Worm (Caenorhabditis elegans) whole organism, L1 larva: ENCODE results near the gene C34B4.4.
A peak's percentile ranks its signal among the peaks of the same experiment; 100 is the strongest.

Experiments used
- C16A3.4 ChIP-seq: fragments of 150-350 bp; optimal IDR thresholded peaks from 2 replicates; lab custom pipeline; 2014; ENCODE audit warnings: missing biosample characterization, missing genetic modification characterization
- F16B12.6 ChIP-seq: fragments of 150-350 bp; optimal IDR thresholded peaks from 2 replicates; lab custom pipeline; 2014; ENCODE audit warnings: missing biosample characterization, missing genetic modification characterization
- blmp-1 ChIP-seq: fragments of 150-350 bp; optimal IDR thresholded peaks from 2 replicates; lab custom pipeline; 2014; ENCODE audit warnings: missing biosample characterization, missing genetic modification characterization
- ceh-82 ChIP-seq, 3 experiments: fragments of 150-350 bp in 1 of 3; sonication (generic microtip) in 2 of 3; optimal IDR thresholded peaks; 2 replicates each; lab custom pipeline; 2014 to 2017; ENCODE audit warnings: missing biosample characterization in 3 of 3, missing genetic modification characterization in 3 of 3
- ceh-88 ChIP-seq: fragments of 200-800 bp; sonication (Bioruptor generic); IDR thresholded peaks from 2 replicates; pipeline ENCODE4 v1.3.6; 2022; ENCODE audit warnings: missing genetic modification characterization, missing compliant biosample characterization
- ceh-90 ChIP-seq: sonication (generic microtip); optimal IDR thresholded peaks from 2 replicates; lab custom pipeline; 2016; ENCODE audit warnings: missing genetic modification characterization, missing compliant biosample characterization
- dpl-1 ChIP-seq, 3 experiments: fragments of 150-350 bp in 2 of 3; sonication (generic microtip) in 1 of 3; optimal IDR thresholded peaks; 2 replicates each; lab custom pipeline; 2014 to 2017; ENCODE audit warnings: missing biosample characterization in 3 of 3, missing genetic modification characterization in 3 of 3, missing genetic modification reagents in 3 of 3
- dsc-1 ChIP-seq: sonication (generic microtip); optimal IDR thresholded peaks from 2 replicates; lab custom pipeline; 2016; ENCODE audit warnings: mild to moderate bottlenecking, missing genetic modification characterization, missing compliant biosample characterization
- efl-1 ChIP-seq, 4 experiments: fragments of 150-350 bp; optimal IDR thresholded peaks in 3 of 4; peaks in 1 of 4; 1 replicate in 1 of 4; 2 replicates in 3 of 4; lab custom pipeline; 2014; ENCODE audit warnings: missing biosample characterization in 2 of 4, missing genetic modification characterization in 2 of 4, missing genetic modification reagents in 2 of 4
- egl-13 ChIP-seq: sonication (generic microtip); optimal IDR thresholded peaks from 2 replicates; lab custom pipeline; 2016; ENCODE audit warnings: missing genotype, missing genetic modification reagents, missing genetic modification characterization, missing compliant biosample characterization
- elt-2 ChIP-seq: sonication (generic microtip); optimal IDR thresholded peaks from 2 replicates; lab custom pipeline; 2016; ENCODE audit warnings: missing genetic modification characterization, mild to moderate bottlenecking, inconsistent platforms, missing compliant biosample characterization, missing genetic modification reagents
- elt-3 ChIP-seq, 6 experiments: fragments of 150-350 bp in 1 of 6; sonication (generic microtip); optimal IDR thresholded peaks; 2 replicates each; lab custom pipeline; 2017 to 2018; ENCODE audit warnings: missing biosample characterization in 6 of 6, missing genetic modification characterization in 6 of 6, inconsistent platforms in 1 of 6
- ets-5 ChIP-seq: fragments of 200-800 bp; sonication (Bioruptor generic); IDR thresholded peaks from 2 replicates; pipeline ENCODE4 v1.3.6; 2022; ENCODE audit warnings: missing genetic modification characterization, missing compliant biosample characterization
- fos-1 ChIP-seq: fragments of 150-350 bp; optimal IDR thresholded peaks from 2 replicates; lab custom pipeline; 2014; ENCODE audit warnings: missing biosample characterization, missing genetic modification characterization
- grh-1 ChIP-seq: fragments of 200-800 bp; sonication (Bioruptor generic); IDR thresholded peaks from 2 replicates; pipeline ENCODE4 v1.3.6; 2022; ENCODE audit warnings: missing genetic modification reagents, missing genetic modification characterization, missing compliant biosample characterization
- irx-1 ChIP-seq: sonication (generic microtip); optimal IDR thresholded peaks from 2 replicates; lab custom pipeline; 2016; ENCODE audit warnings: missing genetic modification characterization, missing compliant biosample characterization
- lin-14 ChIP-seq: fragments of 200-800 bp; sonication (Bioruptor generic); optimal IDR thresholded peaks from 2 replicates; lab custom pipeline; 2018; ENCODE audit warnings: mild to moderate bottlenecking, missing genetic modification characterization, moderate library complexity, missing compliant biosample characterization
- lin-15B ChIP-seq: fragments of 150-350 bp; sonication (generic microtip); optimal IDR thresholded peaks from 3 replicates; lab custom pipeline; 2014; ENCODE audit warnings: missing biosample characterization, missing genetic modification characterization
- lin-35 ChIP-seq, 2 experiments: fragments of 150-350 bp; optimal IDR thresholded peaks; 2 replicates each; lab custom pipeline; 2014; ENCODE audit warnings: missing biosample characterization in 2 of 2, missing genetic modification characterization in 2 of 2, missing genetic modification reagents in 2 of 2
- lin-39 ChIP-seq: fragments of 150-350 bp; optimal IDR thresholded peaks from 2 replicates; lab custom pipeline; 2014; ENCODE audit warnings: missing biosample characterization, missing genetic modification reagents, missing genetic modification characterization
- lir-3 ChIP-seq: sonication (generic microtip); optimal IDR thresholded peaks from 2 replicates; lab custom pipeline; 2016; ENCODE audit warnings: mild to moderate bottlenecking, missing genetic modification characterization, moderate library complexity, missing compliant biosample characterization; ENCODE audit not compliant: poor library complexity
- mdl-1 ChIP-seq, 2 experiments: fragments of 150-350 bp; optimal IDR thresholded peaks; 2 replicates each; lab custom pipeline; 2014 to 2017; ENCODE audit warnings: missing biosample characterization in 2 of 2, missing genetic modification characterization in 2 of 2, inconsistent platforms in 1 of 2
- mef-2 ChIP-seq: fragments of 150-350 bp; optimal IDR thresholded peaks from 2 replicates; lab custom pipeline; 2014; ENCODE audit warnings: missing biosample characterization, missing genetic modification characterization
- mep-1 ChIP-seq: fragments of 150-350 bp; optimal IDR thresholded peaks from 2 replicates; lab custom pipeline; 2014; ENCODE audit warnings: missing biosample characterization, missing genetic modification characterization
- nhr-11 ChIP-seq: fragments of 150-350 bp; optimal IDR thresholded peaks from 2 replicates; lab custom pipeline; 2014; ENCODE audit warnings: missing biosample characterization, missing genetic modification characterization
- nhr-12 ChIP-seq: sonication (generic microtip); optimal IDR thresholded peaks from 2 replicates; lab custom pipeline; 2017; ENCODE audit warnings: missing biosample characterization, missing genetic modification characterization
- nhr-19 ChIP-seq: fragments of 200-800 bp; sonication (Bioruptor generic); conservative IDR thresholded peaks from 2 replicates; pipeline ENCODE4 v1.3.6; 2022; ENCODE audit warnings: missing genetic modification characterization, missing compliant biosample characterization
- nhr-28 ChIP-seq: fragments of 150-350 bp; optimal IDR thresholded peaks from 2 replicates; lab custom pipeline; 2014; ENCODE audit warnings: missing biosample characterization, missing genetic modification characterization
- nhr-47 ChIP-seq: sonication (generic microtip); optimal IDR thresholded peaks from 2 replicates; lab custom pipeline; 2016; ENCODE audit warnings: mild to moderate bottlenecking, missing genetic modification characterization, moderate library complexity, missing compliant biosample characterization
- nhr-71 ChIP-seq: sonication (generic microtip); optimal IDR thresholded peaks from 2 replicates; lab custom pipeline; 2016; ENCODE audit warnings: mild to moderate bottlenecking, missing genetic modification characterization, moderate library complexity, missing compliant biosample characterization
- nhr-77 ChIP-seq: fragments of 150-350 bp; optimal IDR thresholded peaks from 2 replicates; lab custom pipeline; 2014; ENCODE audit warnings: missing biosample characterization, missing genetic modification characterization
- nhr-84 ChIP-seq: sonication (generic microtip); optimal IDR thresholded peaks from 2 replicates; lab custom pipeline; 2017; ENCODE audit warnings: missing biosample characterization, missing genetic modification characterization
- nhr-90 ChIP-seq: sonication (generic microtip); optimal IDR thresholded peaks from 2 replicates; lab custom pipeline; 2016; ENCODE audit warnings: mild to moderate bottlenecking, missing genetic modification characterization, missing compliant biosample characterization; ENCODE audit not compliant: poor library complexity
- pag-3 ChIP-seq: sonication (generic microtip); optimal IDR thresholded peaks from 2 replicates; lab custom pipeline; 2017; ENCODE audit warnings: missing genetic modification characterization, mild to moderate bottlenecking, missing compliant biosample characterization, antibody characterized with exemption, borderline replicate concordance; ENCODE audit not compliant: insufficient read depth
- snpc-4 ChIP-seq: fragments of 150-350 bp; optimal IDR thresholded peaks from 2 replicates; lab custom pipeline; 2014; ENCODE audit warnings: missing biosample characterization, missing genetic modification characterization
- snu-23 ChIP-seq: sonication (generic microtip); optimal IDR thresholded peaks from 2 replicates; lab custom pipeline; 2016; ENCODE audit warnings: missing genetic modification characterization, missing compliant biosample characterization
- sup-37 ChIP-seq: fragments of 200-800 bp; sonication (Bioruptor generic); optimal IDR thresholded peaks from 2 replicates; lab custom pipeline; 2018; ENCODE audit warnings: mild to moderate bottlenecking, missing genetic modification characterization, missing compliant biosample characterization
- swsn-7 ChIP-seq: sonication (generic microtip); optimal IDR thresholded peaks from 2 replicates; lab custom pipeline; 2016; ENCODE audit warnings: missing genetic modification characterization, missing compliant biosample characterization
- tbx-2 ChIP-seq: sonication (generic microtip); optimal IDR thresholded peaks from 2 replicates; lab custom pipeline; 2016; ENCODE audit warnings: missing genetic modification characterization, missing compliant biosample characterization
- unc-130 ChIP-seq: fragments of 150-350 bp; optimal IDR thresholded peaks from 2 replicates; lab custom pipeline; 2017; ENCODE audit warnings: missing biosample characterization, missing genetic modification characterization, inconsistent platforms
- unc-62 ChIP-seq: fragments of 150-350 bp; optimal IDR thresholded peaks from 2 replicates; lab custom pipeline; 2014; ENCODE audit warnings: missing biosample characterization, missing genetic modification reagents, missing genetic modification characterization
- unc-86 ChIP-seq: sonication (generic microtip); optimal IDR thresholded peaks from 2 replicates; lab custom pipeline; 2016; ENCODE audit warnings: missing genetic modification characterization, missing compliant biosample characterization
- xbp-1 ChIP-seq: sonication (generic microtip); optimal IDR thresholded peaks from 2 replicates; lab custom pipeline; 2016; ENCODE audit warnings: missing genetic modification characterization, missing compliant biosample characterization
- zag-1 ChIP-seq: fragments of 150-350 bp; optimal IDR thresholded peaks from 2 replicates; lab custom pipeline; 2014; ENCODE audit warnings: missing biosample characterization, missing genetic modification characterization
- zip-4 ChIP-seq: fragments of 200-800 bp; sonication (Bioruptor generic); optimal IDR thresholded peaks from 2 replicates; lab custom pipeline; 2018; ENCODE audit warnings: mild to moderate bottlenecking, missing genetic modification characterization, moderate library complexity, missing compliant biosample characterization
- ztf-11 ChIP-seq, 2 experiments: sonication (generic microtip); optimal IDR thresholded peaks; 2 replicates each; lab custom pipeline; 2016 to 2017; ENCODE audit warnings: missing genetic modification characterization in 2 of 2, missing biosample characterization in 1 of 2, missing compliant biosample characterization in 1 of 2
- ztf-4 ChIP-seq: fragments of 150-350 bp; optimal IDR thresholded peaks from 2 replicates; lab custom pipeline; 2014; ENCODE audit warnings: missing biosample characterization, missing genetic modification characterization

Gene C34B4.4

DNA sequence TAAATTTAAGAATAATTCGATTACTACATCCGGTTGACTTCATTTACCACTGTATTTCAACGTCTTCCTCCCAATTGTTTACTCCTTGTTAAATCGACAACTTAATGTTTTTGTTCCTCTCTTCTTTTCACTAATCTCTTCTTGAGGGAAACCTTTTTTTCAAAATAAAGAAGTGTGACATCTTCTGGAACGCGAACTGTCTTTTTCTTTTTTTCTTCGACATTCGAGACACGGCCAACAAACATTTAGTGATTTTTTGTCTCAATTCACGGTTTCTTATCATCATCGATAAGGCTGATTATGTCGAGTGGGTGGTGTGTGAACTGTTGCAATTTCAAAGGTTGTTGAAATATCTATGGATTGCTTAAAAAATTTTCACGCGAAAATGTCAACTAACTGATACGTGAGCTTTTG, 5.0 kb upstream of the C34B4.4 start (continued):
- TF ChIP-seq ets-5 (GFP tag; lab: Robert Waterston, UW) = no peak
- TF ChIP-seq F16B12.6 (tag; lab: Kevin White, UChicago) = no peak
- no peak for TF ChIP-seq pag-3 (tag; lab: Kevin White, UChicago)
- peak; percentile 42 for TF ChIP-seq snu-23 (GFP tag; lab: Kevin White, UChicago)
- peak; percentile 41 for TF ChIP-seq blmp-1 (tag; lab: Kevin White, UChicago)
- peak in 1 of 2 experiments; percentile 69 for TF ChIP-seq lin-35 (GFP tag; optimal IDR thresholded peaks at IDR 0.05; lab: Kevin White, UChicago)
- TF ChIP-seq dsc-1 (tag; lab: Kevin White, UChicago) = no peak
- TF ChIP-seq lir-3 = no peak
- TF ChIP-seq nhr-12 (tag; lab: Kevin White, UChicago) = no peak
- TF ChIP-seq grh-1 (GFP tag; lab: Robert Waterston, UW) = peak; percentile 29; the same call in 1 of the 2 replicates
- no peak for TF ChIP-seq lin-39 (tag; lab: Kevin White, UChicago)
- TF ChIP-seq, all 84 proteins: peak for 15

DNA sequence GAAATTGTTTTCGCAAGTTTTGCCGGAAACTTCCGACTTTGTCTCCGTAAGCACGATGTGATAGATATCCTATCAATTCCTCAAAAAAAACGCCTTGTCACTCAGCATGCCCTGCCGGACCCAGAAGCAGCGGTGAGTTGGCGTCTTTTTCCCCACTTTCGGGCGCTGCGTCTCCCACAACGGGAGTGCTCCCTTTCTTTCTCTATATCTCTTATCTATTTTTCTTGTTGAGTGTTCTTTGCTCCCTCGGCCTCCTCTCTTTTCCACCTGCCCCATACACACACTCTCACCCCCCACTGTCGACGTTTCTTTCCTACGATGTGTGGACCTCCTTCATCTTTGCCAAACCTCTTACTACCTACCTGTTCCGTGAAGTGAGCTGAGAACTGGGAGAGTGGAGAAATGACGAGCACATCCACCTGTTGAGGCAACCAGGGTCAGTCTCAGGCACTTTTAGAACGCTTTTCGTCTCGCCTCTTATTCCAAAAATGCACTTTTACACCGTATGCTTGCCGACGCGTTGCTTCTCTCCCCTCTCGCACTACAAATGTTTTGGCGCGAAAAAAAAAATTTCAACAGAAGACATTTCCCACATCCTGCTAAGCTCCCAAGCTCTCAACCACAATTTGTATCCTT, 4.2 kb upstream of the C34B4.4 start:
- peak; percentile 44 to 52 for TF ChIP-seq efl-1 (optimal IDR thresholded peaks at IDR 0.05; lab: Kevin White, UChicago)
- TF ChIP-seq efl-1 (GFP tag; optimal IDR thresholded peaks at IDR 0.05 in 1 of 2; lab: Kevin White, UChicago) = peak; percentile 29 to 92
- peak; percentile 57 to 86 (median 62) for TF ChIP-seq ceh-82 (tag; optimal IDR thresholded peaks at IDR 0.05; lab: Kevin White, UChicago)
- peak; percentile 73 for TF ChIP-seq nhr-47
- peak; percentile 70 for TF ChIP-seq tbx-2
- TF ChIP-seq elt-3 (tag; optimal IDR thresholded peaks at IDR 0.05; lab: Kevin White, UChicago) = peak in 1 of 6 experiments; percentile 32
- TF ChIP-seq nhr-90 (tag; lab: Kevin White, UChicago) = peak; percentile 61
- TF ChIP-seq ztf-4 = peak; percentile 61
- no peak for TF ChIP-seq nhr-28 (tag; lab: Kevin White, UChicago)
- peak; percentile 40 for TF ChIP-seq irx-1 (tag; lab: Kevin White, UChicago)
- TF ChIP-seq nhr-19 (GFP tag; lab: Robert Waterston, UW) = peak; percentile 100
- peak in 2 of 3 experiments; percentile 22 to 38 for TF ChIP-seq dpl-1 (GFP tag; optimal IDR thresholded peaks at IDR 0.05; lab: Kevin White, UChicago)
- peak; percentile 64 for TF ChIP-seq nhr-77 (tag; lab: Kevin White, UChicago)
- peak; percentile 16 for TF ChIP-seq lin-15B (tag; lab: Kevin White, UChicago)
- peak; percentile 85 for TF ChIP-seq snu-23 (GFP tag; lab: Kevin White, UChicago)
- TF ChIP-seq sup-37 (GFP tag; lab: Kevin White, UChicago) = peak; percentile 61
- peak; percentile 71 for TF ChIP-seq unc-130
- TF ChIP-seq zag-1 (tag; lab: Kevin White, UChicago) = no peak
- peak; percentile 24 for TF ChIP-seq elt-2
- peak; percentile 90 for TF ChIP-seq lin-14 (GFP tag; lab: Kevin White, UChicago)
- peak in 1 of 2 experiments; percentile 46 for TF ChIP-seq ztf-11 (tag; optimal IDR thresholded peaks at IDR 0.05; lab: Kevin White, UChicago)
- peak; percentile 78 for TF ChIP-seq swsn-7 (tag; lab: Kevin White, UChicago)
- peak; percentile 93 for TF ChIP-seq nhr-71
- TF ChIP-seq F16B12.6 (tag; lab: Kevin White, UChicago) = no peak
- TF ChIP-seq ceh-90 (tag; lab: Kevin White, UChicago) = no peak
- TF ChIP-seq mdl-1 (tag; optimal IDR thresholded peaks at IDR 0.05; lab: Kevin White, UChicago) = peak in 1 of 2 experiments; percentile 40
- TF ChIP-seq grh-1 (GFP tag; lab: Robert Waterston, UW) = peak; percentile 65
- peak; percentile 77 for TF ChIP-seq mef-2 (tag; lab: Kevin White, UChicago)
- 0 out of 2 replicates have a peak, but pooled peaks have one; percentile 29 for TF ChIP-seq ceh-88 (GFP tag; lab: Robert Waterston, UW)
- peak; percentile 55 for TF ChIP-seq unc-62
- TF ChIP-seq lin-35 (GFP tag; optimal IDR thresholded peaks at IDR 0.05; lab: Kevin White, UChicago) = peak; percentile 61 to 72
- no peak for TF ChIP-seq snpc-4 (tag; lab: Kevin White, UChicago)
- TF ChIP-seq egl-13 = peak; percentile 58
- peak; percentile 51 for TF ChIP-seq C16A3.4 (tag; lab: Kevin White, UChicago)
- TF ChIP-seq mep-1 (tag; lab: Kevin White, UChicago) = peak; percentile 50
- peak; percentile 28 for TF ChIP-seq nhr-11 (tag; lab: Kevin White, UChicago)
- TF ChIP-seq zip-4 = peak; percentile 46
- peak; percentile 61 for TF ChIP-seq xbp-1 (tag; lab: Kevin White, UChicago)
- peak; percentile 48 for TF ChIP-seq unc-86 (tag; lab: Kevin White, UChicago)
- peak; percentile 65 for TF ChIP-seq pag-3 (tag; lab: Kevin White, UChicago)
- TF ChIP-seq nhr-84 = no peak
- peak; percentile 6 for TF ChIP-seq fos-1
